Worm (Caenorhabditis elegans) whole organism, young adult: ENCODE data around the gene srh-241.

Experiments
- B0261.1 ChIP-seq: sonication (generic microtip); optimal IDR thresholded peaks from 2 replicates; lab custom pipeline; 2016; ENCODE audit warnings: mild to moderate bottlenecking, missing genetic modification characterization, moderate library complexity, missing compliant biosample characterization
- C06A6.2 ChIP-seq: fragments of 200-800 bp; sonication (Bioruptor generic); conservative IDR thresholded peaks from 2 replicates; pipeline ENCODE4 v1.3.6; 2022; ENCODE audit warnings: missing genetic modification characterization, missing compliant biosample characterization
- F33H1.4 ChIP-seq: fragments of 200-800 bp; sonication (Bioruptor generic); IDR thresholded peaks from 2 replicates; pipeline ENCODE4 v1.3.6; 2022; ENCODE audit warnings: missing genetic modification reagents, missing genetic modification characterization, missing compliant biosample characterization
- F55B11.4 ChIP-seq: sonication (generic microtip); optimal IDR thresholded peaks from 2 replicates; lab custom pipeline; 2016; ENCODE audit warnings: missing compliant biosample characterization, missing genetic modification characterization, borderline replicate concordance; ENCODE audit not compliant: insufficient read depth
- K11D2.4 ChIP-seq: fragments of 200-800 bp; sonication (Bioruptor generic); IDR thresholded peaks from 2 replicates; pipeline ENCODE4 v1.3.6; 2022; ENCODE audit warnings: missing genetic modification reagents, missing genetic modification characterization, missing compliant biosample characterization
- Y53F4B.3 ChIP-seq: fragments of 200-800 bp; sonication (Bioruptor generic); IDR thresholded peaks from 2 replicates; pipeline ENCODE4 v1.3.6; 2022; ENCODE audit warnings: missing genetic modification reagents, missing genetic modification characterization, missing compliant biosample characterization
- Y67H2A.10 ChIP-seq: fragments of 200-800 bp; sonication (Bioruptor generic); conservative IDR thresholded peaks from 2 replicates; pipeline ENCODE4 v1.3.6; 2022; ENCODE audit warnings: missing genetic modification reagents, missing genetic modification characterization, missing compliant biosample characterization
- akir-1 ChIP-seq: fragments of 200-800 bp; sonication (Bioruptor generic); optimal IDR thresholded peaks from 2 replicates; lab custom pipeline; 2018; ENCODE audit warnings: mild to moderate bottlenecking, missing genetic modification characterization, moderate library complexity, missing compliant biosample characterization
- aptf-2 ChIP-seq: fragments of 200-800 bp; sonication (Bioruptor generic); conservative IDR thresholded peaks from 2 replicates; pipeline ENCODE4 v1.3.6; 2022; ENCODE audit warnings: missing genetic modification reagents, missing genetic modification characterization, missing compliant biosample characterization
- bed-2 ChIP-seq: fragments of 200-800 bp; sonication (Bioruptor generic); IDR thresholded peaks from 2 replicates; pipeline ENCODE4 v1.3.6; 2022; ENCODE audit warnings: missing genetic modification reagents, missing genetic modification characterization, missing compliant biosample characterization
- ccch-3 ChIP-seq: fragments of 200-800 bp; sonication (Bioruptor generic); optimal IDR thresholded peaks from 2 replicates; lab custom pipeline; 2018; ENCODE audit warnings: mild to moderate bottlenecking, missing genetic modification characterization, missing compliant biosample characterization
- cebp-2 ChIP-seq: fragments of 200-800 bp; sonication (Bioruptor generic); IDR thresholded peaks from 2 replicates; pipeline ENCODE4 v1.3.6; 2022; ENCODE audit warnings: missing genetic modification characterization, missing compliant biosample characterization
- ceh-40 ChIP-seq: fragments of 200-800 bp; sonication (Bioruptor generic); IDR thresholded peaks from 2 replicates; pipeline ENCODE4 v1.3.6; 2022; ENCODE audit warnings: missing genetic modification characterization, missing compliant biosample characterization
- ceh-91 ChIP-seq: fragments of 200-800 bp; sonication (Bioruptor generic); IDR thresholded peaks from 2 replicates; pipeline ENCODE4 v1.3.6; 2022; ENCODE audit warnings: missing genetic modification reagents, missing genetic modification characterization, missing compliant biosample characterization
- die-1 ChIP-seq: sonication (generic microtip); optimal IDR thresholded peaks from 2 replicates; lab custom pipeline; 2016; ENCODE audit warnings: missing genotype, mild to moderate bottlenecking, missing genetic modification characterization, missing compliant biosample characterization
- egl-44 ChIP-seq: fragments of 200-800 bp; sonication (Bioruptor generic); IDR thresholded peaks from 2 replicates; pipeline ENCODE4 v1.3.6; 2022; ENCODE audit warnings: missing genetic modification reagents, missing genetic modification characterization, missing compliant biosample characterization
- him-1 ChIP-seq: sonication (generic microtip); optimal IDR thresholded peaks from 2 replicates; lab custom pipeline; 2016; ENCODE audit warnings: missing genotype, missing genetic modification reagents, missing genetic modification characterization, missing compliant biosample characterization
- hmg-20 ChIP-seq: fragments of 200-800 bp; sonication (Bioruptor generic); IDR thresholded peaks from 2 replicates; pipeline ENCODE4 v1.3.6; 2022; ENCODE audit warnings: missing genetic modification reagents, missing genetic modification characterization, missing compliant biosample characterization
- lag-1 ChIP-seq: fragments of 200-800 bp; sonication (Bioruptor generic); IDR thresholded peaks from 2 replicates; pipeline ENCODE4 v1.3.6; 2022; ENCODE audit warnings: missing genetic modification reagents, missing genetic modification characterization, missing compliant biosample characterization
- let-526 ChIP-seq: fragments of 200-800 bp; sonication (Bioruptor generic); IDR thresholded peaks from 2 replicates; pipeline ENCODE4 v1.3.6; 2022; ENCODE audit warnings: missing genetic modification reagents, missing genetic modification characterization, missing compliant biosample characterization
- lin-40 ChIP-seq: sonication (generic microtip); optimal IDR thresholded peaks from 2 replicates; lab custom pipeline; 2016; ENCODE audit warnings: missing genetic modification characterization, mild to moderate bottlenecking, missing compliant biosample characterization, missing genotype, missing genetic modification reagents
- lin-54 ChIP-seq: fragments of 200-800 bp; sonication (Bioruptor generic); optimal IDR thresholded peaks from 2 replicates; lab custom pipeline; 2018; ENCODE audit warnings: mild to moderate bottlenecking, missing genetic modification characterization, missing compliant biosample characterization
- lir-1 ChIP-seq: fragments of 200-800 bp; sonication (Bioruptor generic); conservative IDR thresholded peaks from 2 replicates; pipeline ENCODE4 v1.3.6; 2022; ENCODE audit warnings: missing genetic modification reagents, missing genetic modification characterization, missing compliant biosample characterization
- lsl-1 ChIP-seq: fragments of 200-800 bp; sonication (Bioruptor generic); optimal IDR thresholded peaks from 2 replicates; lab custom pipeline; 2018; ENCODE audit warnings: mild to moderate bottlenecking, missing genetic modification characterization, moderate library complexity, missing compliant biosample characterization
- madf-10 ChIP-seq: sonication (generic microtip); optimal IDR thresholded peaks from 2 replicates; lab custom pipeline; 2016; ENCODE audit warnings: mild to moderate bottlenecking, missing genetic modification characterization, missing compliant biosample characterization
- madf-6 ChIP-seq: fragments of 200-800 bp; sonication (Bioruptor generic); IDR thresholded peaks from 2 replicates; pipeline ENCODE4 v1.3.6; 2022; ENCODE audit warnings: missing genetic modification reagents, missing genetic modification characterization, missing compliant biosample characterization
- mcd-1 ChIP-seq: fragments of 200-800 bp; sonication (Bioruptor generic); IDR thresholded peaks from 2 replicates; pipeline ENCODE4 v1.3.6; 2022; ENCODE audit warnings: missing genetic modification reagents, missing genetic modification characterization, missing compliant biosample characterization
- nhr-120 ChIP-seq: fragments of 200-800 bp; sonication (Bioruptor generic); IDR thresholded peaks from 2 replicates; pipeline ENCODE4 v1.3.6; 2022; ENCODE audit warnings: missing genetic modification characterization, missing compliant biosample characterization
- nhr-27 ChIP-seq: fragments of 200-800 bp; sonication (Bioruptor generic); optimal IDR thresholded peaks from 2 replicates; lab custom pipeline; 2018; ENCODE audit warnings: mild to moderate bottlenecking, missing genetic modification characterization, moderate library complexity, missing compliant biosample characterization
- nhr-80 ChIP-seq: sonication (generic microtip); optimal IDR thresholded peaks from 2 replicates; lab custom pipeline; 2016; ENCODE audit warnings: missing genetic modification characterization, missing compliant biosample characterization
- pha-4 ChIP-seq: fragments of 150-350 bp; sonication (generic microtip); optimal IDR thresholded peaks from 2 replicates; lab custom pipeline; 2014; ENCODE audit warnings: missing biosample characterization, missing genetic modification reagents, missing genetic modification characterization
- rpc-1 ChIP-seq, 2 experiments: fragments of 150-350 bp in 1 of 2; sonication (generic microtip) in 1 of 2; optimal IDR thresholded peaks; 2 replicates each; lab custom pipeline; 2014 to 2018; ENCODE audit warnings: missing biosample characterization in 1 of 2, missing genetic modification characterization in 1 of 2, missing genetic modification reagents in 1 of 2, missing genotype in 1 of 2
- snpc-1.1 ChIP-seq: sonication (generic microtip); optimal IDR thresholded peaks from 2 replicates; lab custom pipeline; 2017; ENCODE audit warnings: missing genetic modification characterization, mild to moderate bottlenecking, missing compliant biosample characterization, antibody characterized with exemption, moderate library complexity, missing genotype, missing genetic modification reagents; ENCODE audit not compliant: insufficient read depth
- snpc-4 ChIP-seq, 5 experiments: fragments of 150-350 bp in 1 of 5; sonication (generic microtip) in 4 of 5; optimal IDR thresholded peaks; 2 replicates each; lab custom pipeline; 2014 to 2018; ENCODE audit warnings: missing genetic modification characterization in 5 of 5, missing biosample characterization in 3 of 5, antibody characterized with exemption in 2 of 5, mild to moderate bottlenecking in 2 of 5, missing compliant biosample characterization in 2 of 5, missing genotype in 2 of 5, moderate library complexity in 2 of 5, missing genetic modification reagents in 1 of 5
- tbp1 ChIP-seq: fragments of 200-800 bp; sonication (Bioruptor generic); optimal IDR thresholded peaks from 2 replicates; lab custom pipeline; 2018; ENCODE audit warnings: mild to moderate bottlenecking, missing genetic modification characterization, missing compliant biosample characterization
- tlf-1 ChIP-seq: fragments of 200-800 bp; sonication (Bioruptor generic); optimal IDR thresholded peaks from 2 replicates; lab custom pipeline; 2018; ENCODE audit warnings: mild to moderate bottlenecking, missing genetic modification characterization, missing compliant biosample characterization
- xnd-1 ChIP-seq: sonication (generic microtip); optimal IDR thresholded peaks from 2 replicates; lab custom pipeline; 2016; ENCODE audit warnings: missing genotype, missing genetic modification reagents, missing genetic modification characterization, missing compliant biosample characterization
- ztf-26 ChIP-seq: sonication (generic microtip); optimal IDR thresholded peaks from 2 replicates; lab custom pipeline; 2017; ENCODE audit warnings: missing genetic modification characterization, missing compliant biosample characterization
- ztf-28 ChIP-seq: fragments of 200-800 bp; sonication (Bioruptor generic); IDR thresholded peaks from 2 replicates; pipeline ENCODE4 v1.3.6; 2022; ENCODE audit warnings: missing genetic modification reagents, missing genetic modification characterization, missing compliant biosample characterization
- ztf-6 ChIP-seq: fragments of 200-800 bp; sonication (Bioruptor generic); IDR thresholded peaks from 2 replicates; pipeline ENCODE4 v1.3.6; 2022; ENCODE audit warnings: missing genetic modification reagents, missing genetic modification characterization, missing compliant biosample characterization

Gene srh-241

DNA sequence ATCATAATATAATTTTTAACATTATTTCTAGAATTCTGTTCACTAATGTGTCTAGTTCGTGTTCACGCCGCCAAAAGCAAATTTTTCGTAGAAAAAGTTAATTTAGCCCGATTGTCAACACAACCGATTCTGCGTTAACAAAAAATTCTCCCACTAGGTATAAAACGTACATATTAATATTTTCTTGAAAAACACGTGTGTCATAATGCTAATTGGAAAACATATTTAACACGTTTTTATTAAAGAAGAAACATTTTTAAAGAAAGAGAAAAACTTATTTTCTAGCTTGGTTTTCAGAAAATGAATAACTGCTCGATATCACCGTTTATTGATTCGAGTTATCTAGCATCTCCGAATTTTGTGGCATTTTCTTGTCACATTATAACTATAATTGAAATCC is 724 bp upstream of the srh-241 start, which contains the start of gene srh-243:
TSS of gene srh-243 (plus strand) at position 301 of the 400 bp plus-strand sequence.
- no peak for TF ChIP-seq lsl-1 (GFP tag; lab: Kevin White, UChicago)
- no peak for TF ChIP-seq xnd-1 (tag; lab: Kevin White, UChicago)
- no peak for TF ChIP-seq lin-40 (tag; lab: Kevin White, UChicago)
- TF ChIP-seq cebp-2 (GFP tag; lab: Robert Waterston, UW): no peak
- TF ChIP-seq nhr-80 (tag; lab: Kevin White, UChicago): no peak
- no peak for TF ChIP-seq tbp1 (GFP tag; lab: Kevin White, UChicago)
- TF ChIP-seq ztf-6 (GFP tag; lab: Robert Waterston, UW): no peak
- TF ChIP-seq mcd-1 (GFP tag; lab: Robert Waterston, UW): no peak
- TF ChIP-seq snpc-4 (GFP tag; optimal IDR thresholded peaks at IDR 0.05; lab: Kevin White, UChicago): no peak
- TF ChIP-seq snpc-4 (tag; optimal IDR thresholded peaks at IDR 0.05; lab: Kevin White, UChicago): no peak
- TF ChIP-seq die-1 (tag; lab: Kevin White, UChicago): no peak
- no peak for TF ChIP-seq F55B11.4 (tag; lab: Kevin White, UChicago)
- no peak for TF ChIP-seq lag-1 (GFP tag; lab: Robert Waterston, UW)
- TF ChIP-seq, all 124 proteins: peak for 0

DNA sequence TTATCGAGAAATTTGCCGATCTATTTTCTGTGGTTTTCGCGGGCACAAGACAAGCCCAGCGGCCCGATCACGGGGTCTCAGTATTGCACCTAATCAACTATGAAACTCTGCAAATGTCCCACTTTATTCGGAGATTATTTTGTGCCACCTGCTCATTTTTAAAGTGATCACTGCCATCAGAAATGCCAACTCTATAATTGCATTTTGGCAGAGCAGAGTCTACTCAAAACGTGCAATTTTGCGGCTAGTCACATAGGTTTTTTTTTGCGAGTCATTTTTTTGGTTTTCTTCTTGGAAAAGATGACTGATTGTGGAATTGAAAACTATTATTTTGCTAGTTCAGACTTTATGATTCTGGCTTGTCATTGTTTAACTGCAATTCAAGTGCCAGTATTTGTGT is 4.5 kb downstream of the srh-241 start, which contains the start of gene srh-240:
TSS of gene srh-240 (plus strand) at position 301 of the 400 bp plus-strand sequence.
- TF ChIP-seq madf-6 (GFP tag; lab: Robert Waterston, UW) (no peak), akir-1 (GFP tag; lab: Kevin White, UChicago) (no peak), lir-1 (GFP tag; lab: Robert Waterston, UW) (no peak), lin-54 (GFP tag; lab: Kevin White, UChicago) (no peak), snpc-1.1 (no peak), bed-2 (GFP tag; lab: Robert Waterston, UW) (no peak), ztf-26 (tag; lab: Kevin White, UChicago) (no peak), ztf-28 (GFP tag; lab: Robert Waterston, UW) (no peak), B0261.1 (tag; lab: Kevin White, UChicago) (no peak), tlf-1 (GFP tag; lab: Kevin White, UChicago) (no peak), Y67H2A.10 (GFP tag; lab: Robert Waterston, UW) (no peak), madf-10 (tag; lab: Kevin White, UChicago) (no peak)
- TF ChIP-seq, all 124 proteins: peak for 0

DNA sequence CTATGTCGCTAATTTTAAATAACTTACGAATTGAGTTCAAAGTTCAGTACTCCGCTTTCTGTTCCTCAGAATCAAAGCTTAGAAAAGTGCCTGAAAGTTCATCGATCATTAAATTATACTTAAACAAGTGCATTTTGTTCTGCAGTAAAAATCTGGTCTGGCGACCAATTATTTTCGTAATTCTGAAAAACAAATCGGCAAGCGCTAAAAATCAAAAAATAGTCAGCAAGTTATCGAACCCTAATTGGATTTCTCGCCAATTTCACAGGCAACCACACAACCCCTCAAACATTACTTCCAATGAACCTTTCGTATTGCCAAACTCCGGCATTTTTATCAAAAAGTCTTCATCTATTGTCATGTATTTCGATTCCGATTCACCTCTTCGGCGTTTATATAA is 6.4 kb downstream of the srh-241 start, which contains the start of gene srh-272:
TSS of gene srh-272 (plus strand) at position 301 of the 400 bp plus-strand sequence.
- TF ChIP-seq ceh-91 (GFP tag; lab: Robert Waterston, UW) (no peak), hmg-20 (GFP tag; lab: Robert Waterston, UW) (no peak)

- TF ChIP-seq ccch-3 (GFP tag; lab: Kevin White, UChicago): no peak
- no peak for TF ChIP-seq rpc-1 (optimal IDR thresholded peaks at IDR 0.05; lab: Kevin White, UChicago)
- no peak for TF ChIP-seq rpc-1 (tag; optimal IDR thresholded peaks at IDR 0.05; lab: Kevin White, UChicago)
- no peak for TF ChIP-seq C06A6.2 (GFP tag; lab: Robert Waterston, UW)
- no peak for TF ChIP-seq F33H1.4
- no peak for TF ChIP-seq nhr-27
- no peak for TF ChIP-seq egl-44
- TF ChIP-seq aptf-2 (GFP tag; lab: Robert Waterston, UW): no peak
- TF ChIP-seq K11D2.4: no peak
- TF ChIP-seq ceh-40 (GFP tag; lab: Robert Waterston, UW): no peak
- TF ChIP-seq him-1 (tag; lab: Kevin White, UChicago): no peak
- no peak for TF ChIP-seq nhr-120 (GFP tag; lab: Robert Waterston, UW)
- no peak for TF ChIP-seq let-526
- TF ChIP-seq Y53F4B.3 (GFP tag; lab: Robert Waterston, UW): no peak
- no peak for TF ChIP-seq pha-4 (tag; lab: Kevin White, UChicago)
Observed at ce11 chrV:2861505-2861904, 7.9 kb downstream of the srh-241 start, which contains the start of gene srh-270. Gene srh-270, minus strand, starts transcription at chrV:2861605.
